Worm (Caenorhabditis elegans): ENCODE data around the gene srd-67.
"Not testable (repeated sequence)": the region's sequence is repeated elsewhere in the genome, so short reads cannot be mapped to it uniquely, and the experiment has no call there.

ce11 chrIII:2290222-2290938 is 44.8 kb upstream of the srd-67 start:
- not testable (repeated sequence) for TF ChIP-seq ekl-4 (GFP tag; IDR thresholded peaks at IDR 0.05); F55B11.4 (tag; optimal IDR thresholded peaks at IDR 0.05; ENCODE audit: borderline replicate concordance, insufficient read depth); pha-4 (tag; optimal IDR thresholded peaks at IDR 0.05); repo-1 (tag; optimal IDR thresholded peaks at IDR 0.05)

All from whole organism, young adult.